Worm (Caenorhabditis elegans) whole organism, L3 larva: ENCODE data around the gene ufd-3.

Experiments
- ZK546.5 ChIP-seq: sonication (generic microtip); optimal IDR thresholded peaks from 2 replicates; lab custom pipeline; 2017; ENCODE audit warnings: missing biosample characterization, missing genetic modification characterization
- aly-2 ChIP-seq: fragments of 150-350 bp; optimal IDR thresholded peaks from 2 replicates; lab custom pipeline; 2014; ENCODE audit warnings: missing biosample characterization, missing genetic modification characterization
- egl-27 ChIP-seq: sonication (generic microtip); optimal IDR thresholded peaks from 4 replicates; lab custom pipeline; 2017; ENCODE audit warnings: missing biosample characterization, missing genetic modification reagents, missing genetic modification characterization
- nhr-11 ChIP-seq: fragments of 150-350 bp; optimal IDR thresholded peaks from 2 replicates; lab custom pipeline; 2014; ENCODE audit warnings: missing biosample characterization, missing genetic modification characterization
- pqm-1 ChIP-seq: fragments of 150-350 bp; optimal IDR thresholded peaks from 2 replicates; lab custom pipeline; 2017; ENCODE audit warnings: missing biosample characterization, missing genetic modification characterization, inconsistent platforms
- tbx-2 ChIP-seq: sonication (generic microtip); optimal IDR thresholded peaks from 2 replicates; lab custom pipeline; 2016; ENCODE audit warnings: mild to moderate bottlenecking, missing genetic modification characterization, missing compliant biosample characterization
- unc-62 ChIP-seq: fragments of 150-350 bp; sonication (generic microtip); optimal IDR thresholded peaks from 4 replicates; lab custom pipeline; 2014; ENCODE audit warnings: missing biosample characterization, missing genetic modification reagents, missing genetic modification characterization
- ztf-11 ChIP-seq: fragments of 150-350 bp; optimal IDR thresholded peaks from 2 replicates; lab custom pipeline; 2014; ENCODE audit warnings: missing biosample characterization, missing genetic modification characterization

ce11 chrII:9900276-9900675, 40.3 kb upstream of the ufd-3 start, which contains the start of gene unc-4:
- no peak for TF ChIP-seq ztf-11 (tag; lab: Kevin White, UChicago)
- no peak for TF ChIP-seq tbx-2
- TF ChIP-seq aly-2 (tag; lab: Kevin White, UChicago): no peak
- no peak for TF ChIP-seq egl-27 (tag; lab: Kevin White, UChicago)
- no peak for TF ChIP-seq unc-62 (GFP tag; lab: Kevin White, UChicago)
- no peak for TF ChIP-seq pqm-1 (tag; lab: Kevin White, UChicago)
- TF ChIP-seq ZK546.5 (tag; lab: Kevin White, UChicago): no peak
- TF ChIP-seq nhr-11 (tag; lab: Kevin White, UChicago): no peak
